Fruit fly (Drosophila melanogaster) S2 (cell line): ENCODE measurements around the gene CG6431.

ENCODE experiments used
- CG8478 ChIP-seq: fragments of >200 bp; optimal IDR thresholded peaks from 2 replicates; lab custom pipeline; 2018
- CTCF ChIP-seq, 2 experiments: fragments of >200 bp; optimal IDR thresholded peaks; 2 replicates each; lab custom pipeline; 2018

The CG6431 gene

DNA sequence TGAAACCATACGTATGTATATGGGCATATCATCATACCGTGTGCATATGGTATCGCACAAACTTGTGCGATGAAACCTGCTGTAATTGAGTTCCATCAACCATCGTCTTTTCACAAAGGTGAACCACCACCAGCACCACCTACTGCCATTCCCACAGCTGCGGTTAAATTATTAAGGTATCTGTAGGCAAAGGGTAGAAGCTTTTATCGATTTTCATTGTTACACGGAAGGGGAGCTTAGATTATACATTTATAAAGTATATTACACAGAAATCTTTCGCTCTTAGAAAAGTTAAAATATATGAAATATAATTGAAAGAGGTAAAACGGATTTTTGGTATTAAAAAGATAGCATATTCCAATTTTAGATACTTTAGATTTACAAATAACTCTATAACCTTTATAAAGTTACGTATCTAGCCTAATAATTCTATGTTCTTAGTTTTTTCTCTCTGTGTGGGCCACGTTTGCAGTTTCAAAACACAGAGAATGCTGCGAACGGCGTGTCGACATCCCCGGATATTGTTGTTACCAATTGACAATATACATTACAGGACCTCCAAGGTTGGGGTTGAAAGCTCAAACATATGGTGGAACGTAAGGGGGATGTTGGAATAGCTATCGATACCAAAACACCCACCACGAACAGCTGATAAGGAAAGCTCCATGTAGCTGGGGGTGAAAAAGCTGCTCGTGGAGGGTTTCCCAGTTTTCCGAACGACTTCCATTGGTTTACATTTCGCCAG is 36.6 kb downstream of the CG6431 start, which contains the start of gene CG6495:
Gene CG6495, plus strand, starts transcription at position 695 of the 745 bp plus-strand sequence.
- no peak for TF ChIP-seq CTCF (optimal IDR thresholded peaks at IDR 0.05; lab: Kevin White, UChicago)
- no peak for TF ChIP-seq CG8478 (lab: Kevin White, UChicago)

DNA sequence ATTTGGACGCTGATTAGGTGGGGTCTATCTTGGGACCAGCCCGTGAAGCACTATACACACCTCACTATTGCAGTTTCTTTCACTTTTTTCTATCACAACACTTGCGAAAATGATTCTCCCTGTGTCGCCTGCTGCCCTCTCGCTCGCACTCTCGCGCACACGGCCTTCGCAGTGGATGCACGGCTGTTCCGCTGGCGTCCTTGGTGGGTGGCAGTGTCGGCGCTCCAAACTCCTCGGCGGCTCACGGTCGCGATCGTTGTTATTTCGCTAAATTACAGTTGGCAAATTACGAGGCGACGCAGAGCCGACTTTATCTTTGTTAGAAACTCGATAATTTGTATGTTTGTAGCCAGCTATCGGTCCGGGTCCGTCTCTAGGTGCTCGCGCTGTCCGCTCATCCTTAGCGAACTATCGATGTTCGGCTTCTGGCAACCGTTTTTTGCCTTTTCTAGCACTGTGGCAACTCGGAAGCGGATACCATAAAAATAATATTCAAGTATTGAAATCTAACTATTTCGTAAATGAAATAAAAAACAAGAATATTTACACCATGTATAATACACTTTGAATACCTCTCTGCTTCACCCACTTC is 43.7 kb downstream of the CG6431 start, which contains the start of gene Ubc2:
Gene Ubc2, minus strand, starts transcription at position 410 of the 592 bp plus-strand sequence.
- TF ChIP-seq CTCF (optimal IDR thresholded peaks at IDR 0.05; lab: Kevin White, UChicago) = peak in 1 of 2 experiments; percentile 28
- no peak for TF ChIP-seq CG8478 (lab: Kevin White, UChicago)

DNA sequence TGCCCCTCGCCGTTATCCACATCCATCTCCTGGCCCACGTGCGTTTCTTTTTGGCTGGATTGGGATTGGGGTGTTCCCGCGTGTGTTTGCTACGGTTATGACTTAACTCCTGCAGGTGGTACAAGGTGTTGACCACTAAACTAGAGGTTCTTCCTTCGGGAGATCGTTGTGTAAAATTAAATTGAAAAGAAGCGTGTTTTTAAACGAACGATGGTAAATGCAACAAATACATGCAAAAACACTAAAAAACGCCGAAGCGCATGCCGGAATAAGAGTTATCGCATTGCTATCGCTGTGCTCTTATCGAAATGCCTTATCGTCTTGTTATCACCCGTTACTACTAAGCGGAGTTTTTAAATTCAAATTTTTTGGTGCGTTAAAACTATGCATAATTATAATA is 45.7 kb downstream of the CG6431 start, which contains the start of gene CG6724:
Gene CG6724, minus strand, starts transcription at position 245 of the 400 bp plus-strand sequence.
- TF ChIP-seq CG8478 (lab: Kevin White, UChicago) (no peak), CTCF (optimal IDR thresholded peaks at IDR 0.05; lab: Kevin White, UChicago) (no peak)

DNA sequence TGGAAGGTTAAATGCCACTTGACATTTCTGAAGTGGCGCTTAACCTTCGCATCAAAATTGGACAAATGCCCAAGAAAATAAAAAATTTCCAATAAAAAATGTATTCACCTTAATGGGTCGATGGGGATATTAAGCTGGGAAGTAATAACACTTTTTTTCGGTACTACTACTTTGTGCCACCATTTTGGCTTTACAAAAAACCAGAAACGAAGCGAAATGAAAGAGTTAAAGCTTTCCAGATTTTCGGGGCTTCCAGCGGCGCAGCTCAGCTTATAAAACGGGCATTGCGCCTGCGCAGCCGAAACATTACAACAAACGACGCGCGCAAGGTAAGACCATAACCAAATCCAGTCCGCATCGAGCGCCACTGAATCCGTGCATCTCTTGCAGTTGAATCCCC is 46.6 kb downstream of the CG6431 start, which contains the start of gene CG17127:
Gene CG17127, plus strand, starts transcription at position 301 of the 400 bp plus-strand sequence.
- TF ChIP-seq CG8478 (lab: Kevin White, UChicago) (no peak), CTCF (optimal IDR thresholded peaks at IDR 0.05; lab: Kevin White, UChicago) (no peak)

DNA sequence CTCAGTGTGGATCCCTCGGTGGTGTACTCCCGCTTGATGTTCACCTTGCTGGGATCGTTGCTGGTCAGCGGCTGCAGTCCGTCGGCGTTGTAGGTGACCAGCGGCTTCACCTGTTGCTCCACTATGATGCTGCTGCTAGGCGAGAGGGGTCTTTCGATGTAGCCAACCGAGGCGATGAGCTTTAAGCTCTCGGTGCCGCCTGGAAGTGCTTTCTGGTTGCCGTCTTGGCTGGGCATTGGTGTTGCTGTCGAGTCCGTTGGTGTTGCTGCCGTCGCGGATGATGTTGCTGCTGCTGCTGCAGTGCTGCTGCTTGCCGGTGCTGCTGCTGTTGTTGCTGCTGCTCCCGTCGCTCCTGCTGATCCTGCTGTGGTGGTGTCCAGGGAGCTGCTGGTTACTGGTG is 50.0 kb downstream of the CG6431 start:
- TF ChIP-seq CG8478 (lab: Kevin White, UChicago) (no peak), CTCF (optimal IDR thresholded peaks at IDR 0.05; lab: Kevin White, UChicago) (no peak)
